Worm (Caenorhabditis elegans) whole organism, late embryonic: Measurements from ENCODE around the gene zip-10.

Experiments
- K02D7.2 ChIP-seq: sonication (generic microtip); optimal IDR thresholded peaks from 2 replicates; lab custom pipeline; 2017; ENCODE audit warnings: mild to moderate bottlenecking, missing genetic modification characterization, missing compliant biosample characterization
- ama-1 ChIP-seq: fragments of 150-350 bp; optimal IDR thresholded peaks from 2 replicates; lab custom pipeline; 2014
- ceh-2 ChIP-seq: sonication (generic microtip); optimal IDR thresholded peaks from 2 replicates; lab custom pipeline; 2016; ENCODE audit warnings: missing genotype, missing genetic modification characterization, missing compliant biosample characterization
- ceh-31 ChIP-seq: sonication (generic microtip); optimal IDR thresholded peaks from 2 replicates; lab custom pipeline; 2016; ENCODE audit warnings: missing genetic modification characterization, missing compliant biosample characterization
- elt-4 ChIP-seq: sonication (generic microtip); optimal IDR thresholded peaks from 2 replicates; lab custom pipeline; 2016; ENCODE audit warnings: missing genetic modification characterization, missing compliant biosample characterization
- mec-3 ChIP-seq: sonication (generic microtip); optimal IDR thresholded peaks from 2 replicates; lab custom pipeline; 2016; ENCODE audit warnings: borderline replicate concordance, missing genetic modification characterization, missing compliant biosample characterization
- nhr-11 ChIP-seq: fragments of 150-350 bp; optimal IDR thresholded peaks from 2 replicates; lab custom pipeline; 2014; ENCODE audit warnings: missing biosample characterization, missing genetic modification characterization
- sdc-2 ChIP-seq: sonication (generic microtip); optimal IDR thresholded peaks from 2 replicates; lab custom pipeline; 2016; ENCODE audit warnings: missing genotype, missing genetic modification characterization, missing compliant biosample characterization
- sox-2 ChIP-seq: fragments of 200-800 bp; sonication (Bioruptor generic); IDR thresholded peaks from 2 replicates; pipeline ENCODE4 v1.3.6; 2022; ENCODE audit warnings: missing genetic modification reagents, missing genetic modification characterization, missing compliant biosample characterization
- tbx-2 ChIP-seq: sonication (generic microtip); optimal IDR thresholded peaks from 2 replicates; lab custom pipeline; 2016; ENCODE audit warnings: missing genetic modification characterization, missing compliant biosample characterization
- tbx-7 ChIP-seq: sonication (generic microtip); optimal IDR thresholded peaks from 2 replicates; lab custom pipeline; 2016; ENCODE audit warnings: missing genotype, missing genetic modification characterization, missing compliant biosample characterization
- unc-42 ChIP-seq: sonication (generic microtip); optimal IDR thresholded peaks from 2 replicates; lab custom pipeline; 2016; ENCODE audit warnings: missing genotype, missing genetic modification characterization, missing compliant biosample characterization
- unc-86 ChIP-seq: sonication (generic microtip); optimal IDR thresholded peaks from 2 replicates; lab custom pipeline; 2016; ENCODE audit warnings: missing genetic modification characterization, missing compliant biosample characterization

- TF ChIP-seq nhr-11 (tag; lab: Kevin White, UChicago) (no peak), tbx-7 (tag; lab: Kevin White, UChicago) (no peak), sdc-2 (tag; lab: Kevin White, UChicago) (no peak), ceh-31 (tag; lab: Kevin White, UChicago) (no peak), K02D7.2 (tag; lab: Kevin White, UChicago) (no peak), mec-3 (tag; lab: Kevin White, UChicago) (no peak), sox-2 (GFP tag; lab: Robert Waterston, UW) (no peak), unc-42 (no peak), elt-4 (tag; lab: Kevin White, UChicago) (no peak), tbx-2 (tag; lab: Kevin White, UChicago) (no peak), ceh-2 (tag; lab: Kevin White, UChicago) (no peak), ama-1 (lab: Kevin White, UChicago) (no peak), unc-86 (tag; lab: Kevin White, UChicago) (no peak)
Observed at ce11 chrV:11691553-11691952, 41.0 kb upstream of the zip-10 start, which contains the start of gene W05E10.1.
